Fruit fly (Drosophila melanogaster): Measurements from ENCODE around the gene Cchl.

The Cchl gene

dm6 chr3R:22025320-22025719 lies 2.0 kb downstream of the Cchl start, which contains the start of gene CG6028:
Gene CG6028 (minus strand): TSS chr3R:22025506.
- TF ChIP-seq pan (optimal IDR thresholded peaks at IDR 0.05) (no peak), CG8478 (optimal IDR thresholded peaks at IDR 0.05) (no peak), EcR (GFP tag; optimal IDR thresholded peaks at IDR 0.05) (no peak), Dll (optimal IDR thresholded peaks at IDR 0.05) (no peak), usp (GFP tag; optimal IDR thresholded peaks at IDR 0.05) (no peak), psq (optimal IDR thresholded peaks at IDR 0.05) (no peak)

- TF ChIP-seq Dll (optimal IDR thresholded peaks at IDR 0.05) (no peak), CG8478 (optimal IDR thresholded peaks at IDR 0.05) (no peak), psq (optimal IDR thresholded peaks at IDR 0.05) (no peak), usp (GFP tag; optimal IDR thresholded peaks at IDR 0.05) (no peak), EcR (GFP tag; optimal IDR thresholded peaks at IDR 0.05) (no peak), pan (optimal IDR thresholded peaks at IDR 0.05) (no peak)
Measured at dm6 chr3R:22023041-22023626, 4.1 kb downstream of the Cchl start, which contains the start of the genes Mitofilin and mRpL35. Gene Mitofilin (minus strand): TSS chr3R:22023335. Gene mRpL35 (plus strand): TSS chr3R:22023527.

dm6 chr3R:22022623-22023022 lies 4.7 kb downstream of the Cchl start:
- no peak for TF ChIP-seq usp (GFP tag; optimal IDR thresholded peaks at IDR 0.05)
- TF ChIP-seq CG8478 (optimal IDR thresholded peaks at IDR 0.05), result no peak
- no peak for TF ChIP-seq Dll (optimal IDR thresholded peaks at IDR 0.05)
- TF ChIP-seq EcR (GFP tag; optimal IDR thresholded peaks at IDR 0.05), result no peak
- no peak for TF ChIP-seq pan (optimal IDR thresholded peaks at IDR 0.05)
- TF ChIP-seq psq (optimal IDR thresholded peaks at IDR 0.05), result no peak

dm6 chr3R:22018777-22019420 lies 8.4 kb downstream of the Cchl start, which contains the start of gene Idh3b:
Gene Idh3b (minus strand): TSS chr3R:22019382.
- no peak for TF ChIP-seq CG8478 (optimal IDR thresholded peaks at IDR 0.05)
- TF ChIP-seq usp (GFP tag; optimal IDR thresholded peaks at IDR 0.05), result no peak
- no peak for TF ChIP-seq EcR (GFP tag; optimal IDR thresholded peaks at IDR 0.05)
- no peak for TF ChIP-seq psq (optimal IDR thresholded peaks at IDR 0.05)
- no peak for TF ChIP-seq Dll (optimal IDR thresholded peaks at IDR 0.05)
- TF ChIP-seq pan (optimal IDR thresholded peaks at IDR 0.05), result no peak

dm6 chr3R:22014397-22014796 lies 12.9 kb downstream of the Cchl start, which contains the start of gene Theg:
Gene Theg (plus strand): TSS chr3R:22014697.
- TF ChIP-seq CG8478 (optimal IDR thresholded peaks at IDR 0.05) (no peak), usp (GFP tag; optimal IDR thresholded peaks at IDR 0.05) (no peak), Dll (optimal IDR thresholded peaks at IDR 0.05) (no peak), EcR (GFP tag; optimal IDR thresholded peaks at IDR 0.05) (no peak), pan (optimal IDR thresholded peaks at IDR 0.05) (no peak)

- TF ChIP-seq pan (optimal IDR thresholded peaks at IDR 0.05) (no peak), usp (GFP tag; optimal IDR thresholded peaks at IDR 0.05) (no peak), CG8478 (optimal IDR thresholded peaks at IDR 0.05) (no peak), Dll (optimal IDR thresholded peaks at IDR 0.05) (no peak), psq (optimal IDR thresholded peaks at IDR 0.05) (no peak), EcR (GFP tag; optimal IDR thresholded peaks at IDR 0.05) (no peak)
Measured at dm6 chr3R:22003508-22003907, 23.8 kb downstream of the Cchl start.

dm6 chr3R:21999641-22000040 lies 27.6 kb downstream of the Cchl start:
- TF ChIP-seq Dll (optimal IDR thresholded peaks at IDR 0.05) (no peak), psq (optimal IDR thresholded peaks at IDR 0.05) (no peak), CG8478 (optimal IDR thresholded peaks at IDR 0.05) (no peak), pan (optimal IDR thresholded peaks at IDR 0.05) (peak; percentile 52)

- TF ChIP-seq psq (optimal IDR thresholded peaks at IDR 0.05) (no peak), EcR (GFP tag; optimal IDR thresholded peaks at IDR 0.05) (no peak)
Measured at dm6 chr3R:21998877-21999276, 28.4 kb downstream of the Cchl start.

- no peak for TF ChIP-seq EcR (GFP tag; optimal IDR thresholded peaks at IDR 0.05)
- no peak for TF ChIP-seq psq (optimal IDR thresholded peaks at IDR 0.05)
- TF ChIP-seq usp (GFP tag; optimal IDR thresholded peaks at IDR 0.05), result no peak
- no peak for TF ChIP-seq pan (optimal IDR thresholded peaks at IDR 0.05)
Measured at dm6 chr3R:21992909-21993308, 34.4 kb downstream of the Cchl start.

dm6 chr3R:21991603-21992002 lies 35.7 kb downstream of the Cchl start:
- TF ChIP-seq Dll (optimal IDR thresholded peaks at IDR 0.05) (no peak), CG8478 (optimal IDR thresholded peaks at IDR 0.05) (no peak), EcR (GFP tag; optimal IDR thresholded peaks at IDR 0.05) (no peak)

- TF ChIP-seq psq (optimal IDR thresholded peaks at IDR 0.05) (no peak), CG8478 (optimal IDR thresholded peaks at IDR 0.05) (no peak), usp (GFP tag; optimal IDR thresholded peaks at IDR 0.05) (no peak), Dll (optimal IDR thresholded peaks at IDR 0.05) (no peak), pan (optimal IDR thresholded peaks at IDR 0.05) (no peak), EcR (GFP tag; optimal IDR thresholded peaks at IDR 0.05) (no peak)
Measured at dm6 chr3R:21989770-21990169, 37.5 kb downstream of the Cchl start.

- TF ChIP-seq CG8478 (optimal IDR thresholded peaks at IDR 0.05) (no peak), Dll (optimal IDR thresholded peaks at IDR 0.05) (no peak), usp (GFP tag; optimal IDR thresholded peaks at IDR 0.05) (no peak), psq (optimal IDR thresholded peaks at IDR 0.05) (no peak), pan (optimal IDR thresholded peaks at IDR 0.05) (no peak), EcR (GFP tag; optimal IDR thresholded peaks at IDR 0.05) (no peak)
Measured at dm6 chr3R:21987546-21987945, 39.7 kb downstream of the Cchl start.

- no peak for TF ChIP-seq pan (optimal IDR thresholded peaks at IDR 0.05)
- no peak for TF ChIP-seq Dll (optimal IDR thresholded peaks at IDR 0.05)
- no peak for TF ChIP-seq psq (optimal IDR thresholded peaks at IDR 0.05)
- no peak for TF ChIP-seq usp (GFP tag; optimal IDR thresholded peaks at IDR 0.05)
- TF ChIP-seq EcR (GFP tag; optimal IDR thresholded peaks at IDR 0.05), result no peak
- TF ChIP-seq CG8478 (optimal IDR thresholded peaks at IDR 0.05), result no peak
Measured at dm6 chr3R:21979386-21979785, 47.9 kb downstream of the Cchl start.

All from whole organism.